Worm (Caenorhabditis elegans): ENCODE measurements around the gene stc-1.

The stc-1 gene

ce11 chrII:8566039-8566438 lies at the start of gene stc-1:
Gene stc-1 (minus strand): TSS chrII:8566139.
- no peak for TF ChIP-seq unc-62 (GFP tag; optimal IDR thresholded peaks at IDR 0.05)

- TF ChIP-seq unc-62 (GFP tag; optimal IDR thresholded peaks at IDR 0.05), result no peak
Measured at ce11 chrII:8612470-8612869, 46.5 kb upstream of the stc-1 start, which contains the start of gene T22C8.1. Gene T22C8.1 (plus strand): TSS chrII:8612770.

ce11 chrII:8611330-8611729 lies 45.4 kb upstream of the stc-1 start:
- TF ChIP-seq unc-62 (GFP tag; optimal IDR thresholded peaks at IDR 0.05), result no peak

- no peak for TF ChIP-seq unc-62 (GFP tag; optimal IDR thresholded peaks at IDR 0.05)
Measured at ce11 chrII:8610585-8610984, 44.6 kb upstream of the stc-1 start.

- TF ChIP-seq unc-62 (GFP tag; optimal IDR thresholded peaks at IDR 0.05), result no peak
Measured at ce11 chrII:8610085-8610484, 44.1 kb upstream of the stc-1 start, which contains the start of gene F28C6.9. Gene F28C6.9 (minus strand): TSS chrII:8610185.

- no peak for TF ChIP-seq unc-62 (GFP tag; optimal IDR thresholded peaks at IDR 0.05)
Measured at ce11 chrII:8607662-8608061, 41.7 kb upstream of the stc-1 start, which contains the start of gene F28C6.10. Gene F28C6.10 (plus strand): TSS chrII:8607962.

- TF ChIP-seq unc-62 (GFP tag; optimal IDR thresholded peaks at IDR 0.05), result no peak
Measured at ce11 chrII:8606549-8606948, 40.6 kb upstream of the stc-1 start, which contains the start of gene F28C6.8. Gene F28C6.8 (plus strand): TSS chrII:8606849.

- no peak for TF ChIP-seq unc-62 (GFP tag; optimal IDR thresholded peaks at IDR 0.05)
Measured at ce11 chrII:8603567-8604359, 37.8 kb upstream of the stc-1 start, which contains the start of gene suf-1. Gene suf-1 (plus strand): TSS chrII:8603846.

- TF ChIP-seq unc-62 (GFP tag; optimal IDR thresholded peaks at IDR 0.05), result no peak
Measured at ce11 chrII:8602337-8602944, 36.5 kb upstream of the stc-1 start, which contains the start of the genes cpf-1 and rpl-26. Gene cpf-1 (minus strand): TSS chrII:8602440. Gene rpl-26 (plus strand): TSS chrII:8602785.

ce11 chrII:8600165-8600564 lies 34.2 kb upstream of the stc-1 start, which contains the start of gene pigg-1:
Gene pigg-1 (minus strand): TSS chrII:8600265.
- no peak for TF ChIP-seq unc-62 (GFP tag; optimal IDR thresholded peaks at IDR 0.05)

ce11 chrII:8599214-8599613 lies 33.3 kb upstream of the stc-1 start, which contains the start of gene F28C6.5:
Gene F28C6.5 (plus strand): TSS chrII:8599514.
- no peak for TF ChIP-seq unc-62 (GFP tag; optimal IDR thresholded peaks at IDR 0.05)

- no peak for TF ChIP-seq unc-62 (GFP tag; optimal IDR thresholded peaks at IDR 0.05)
Measured at ce11 chrII:8593840-8594625, 28.1 kb upstream of the stc-1 start, which contains the start of gene aptf-3. Gene aptf-3 (plus strand): TSS chrII:8594190.

- TF ChIP-seq unc-62 (GFP tag; optimal IDR thresholded peaks at IDR 0.05), result no peak
Measured at ce11 chrII:8590684-8591083, 24.7 kb upstream of the stc-1 start, which contains the start of gene aptf-4. Gene aptf-4 (plus strand): TSS chrII:8590984.

ce11 chrII:8589227-8589626 lies 23.3 kb upstream of the stc-1 start:
- no peak for TF ChIP-seq unc-62 (GFP tag; optimal IDR thresholded peaks at IDR 0.05)

ce11 chrII:8588442-8588841 lies 22.5 kb upstream of the stc-1 start:
- no peak for TF ChIP-seq unc-62 (GFP tag; optimal IDR thresholded peaks at IDR 0.05)
